Fruit fly (Drosophila melanogaster) whole organism, adult: Measurements from ENCODE around the gene CG32816.

ENCODE experiments used
- CG11617 ChIP-seq: fragments of 200-800 bp; sonication (Bioruptor generic); optimal IDR thresholded peaks from 2 replicates; lab custom pipeline; 2017; ENCODE audit warnings: mild to moderate bottlenecking, missing biosample characterization, missing genetic modification reagents, missing genetic modification characterization
- CG12768 ChIP-seq: fragments of 200-800 bp; sonication (Bioruptor generic); optimal IDR thresholded peaks from 2 replicates; lab custom pipeline; 2017; ENCODE audit warnings: missing biosample characterization, missing genetic modification characterization, mild to moderate bottlenecking, moderate library complexity, missing genetic modification reagents
- CG14711 ChIP-seq: fragments of 200-800 bp; sonication (Bioruptor generic); optimal IDR thresholded peaks from 2 replicates; lab custom pipeline; 2018; ENCODE audit warnings: missing biosample characterization, mild to moderate bottlenecking, missing genetic modification characterization, moderate library complexity
- CG33017 ChIP-seq: fragments of 200-800 bp; sonication (Bioruptor generic); optimal IDR thresholded peaks from 2 replicates; lab custom pipeline; 2018; ENCODE audit warnings: missing biosample characterization, mild to moderate bottlenecking, missing genetic modification characterization, moderate library complexity
- CG7045 ChIP-seq: fragments of 200-800 bp; sonication (Bioruptor generic); optimal IDR thresholded peaks from 2 replicates; lab custom pipeline; 2017; ENCODE audit warnings: missing biosample characterization, mild to moderate bottlenecking, missing genetic modification characterization
- Clk ChIP-seq: fragments of 200-800 bp; sonication (Bioruptor generic); optimal IDR thresholded peaks from 2 replicates; lab custom pipeline; 2017; ENCODE audit warnings: missing biosample characterization, missing genetic modification characterization
- cnc ChIP-seq, 2 experiments: fragments of >200 bp; optimal IDR thresholded peaks; 2 replicates each; lab custom pipeline; 2017
- kay ChIP-seq: fragments of 200-800 bp; sonication (Bioruptor generic); peaks from one replicate; lab custom pipeline; 2016; ENCODE audit warnings: missing biosample characterization, missing genetic modification characterization, borderline replicate concordance
- toe ChIP-seq: fragments of 200-800 bp; sonication (Bioruptor generic); optimal IDR thresholded peaks from 2 replicates; lab custom pipeline; 2016; ENCODE audit warnings: missing biosample characterization, missing genetic modification characterization

DNA sequence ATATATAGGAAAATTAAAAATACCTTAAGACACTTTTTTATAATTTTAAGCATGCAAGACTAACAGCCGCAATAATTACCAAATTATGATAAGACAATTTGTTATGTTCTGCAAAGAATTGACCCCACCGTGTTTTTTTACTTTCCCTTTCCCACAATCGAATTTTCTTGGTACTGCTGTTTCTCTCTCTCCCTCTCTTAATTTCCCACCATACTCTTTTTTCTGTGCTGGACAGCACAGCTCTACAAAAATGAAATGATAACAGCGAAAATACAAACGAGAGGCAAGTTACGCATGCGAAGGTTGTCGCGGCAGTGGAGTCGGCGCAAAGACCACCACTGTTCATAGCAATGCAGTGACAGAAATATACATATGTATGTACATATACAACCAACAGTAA, 192.6 kb downstream of the CG32816 start:
- TF ChIP-seq toe (GFP tag; lab: Kevin White, UChicago) (no peak), kay (GFP tag; lab: Kevin White, UChicago) (peak; percentile 56), CG11617 (no peak), CG12768 (no peak), CG14711 (tag; lab: Kevin White, UChicago) (no peak), CG7045 (GFP tag; lab: Kevin White, UChicago) (no peak), Clk (GFP tag; lab: Kevin White, UChicago) (no peak), CG33017 (tag; lab: Kevin White, UChicago) (no peak), cnc (optimal IDR thresholded peaks at IDR 0.05; lab: Kevin White, UChicago) (no peak)
